Worm (Caenorhabditis elegans) whole organism, mixed stage, embryonic: ENCODE measurements around the gene rab-21.

Experiments used
- ceh-83 ChIP-seq: fragments of 200-800 bp; sonication (Bioruptor generic); optimal IDR thresholded peaks from 2 replicates; lab custom pipeline; 2018; ENCODE audit warnings: mild to moderate bottlenecking, missing genetic modification characterization, missing compliant biosample characterization
- ces-1 ChIP-seq: fragments of 150-350 bp; optimal IDR thresholded peaks from 2 replicates; lab custom pipeline; 2014; ENCODE audit warnings: missing biosample characterization, missing genetic modification reagents, missing genetic modification characterization
- elt-1 ChIP-seq: sonication (generic microtip); optimal IDR thresholded peaks from 2 replicates; lab custom pipeline; 2017; ENCODE audit warnings: missing genetic modification characterization, mild to moderate bottlenecking, missing compliant biosample characterization, antibody characterized with exemption, moderate library complexity, borderline replicate concordance; ENCODE audit not compliant: insufficient read depth
- lin-13 ChIP-seq: fragments of 150-350 bp; optimal IDR thresholded peaks from 2 replicates; lab custom pipeline; 2014; ENCODE audit warnings: missing biosample characterization, missing genetic modification characterization
- lsy-2 ChIP-seq: fragments of 150-350 bp; optimal IDR thresholded peaks from 2 replicates; lab custom pipeline; 2014; ENCODE audit warnings: missing biosample characterization, missing genetic modification characterization
- nhr-28 ChIP-seq: fragments of 150-350 bp; optimal IDR thresholded peaks from 2 replicates; lab custom pipeline; 2014; ENCODE audit warnings: missing biosample characterization, missing genetic modification characterization
- nhr-76 ChIP-seq: sonication (generic microtip); optimal IDR thresholded peaks from 2 replicates; lab custom pipeline; 2017; ENCODE audit warnings: missing biosample characterization, missing genetic modification characterization
- unc-120 ChIP-seq: sonication (generic microtip); optimal IDR thresholded peaks from 2 replicates; lab custom pipeline; 2017; ENCODE audit warnings: missing genetic modification characterization, missing compliant biosample characterization; ENCODE audit not compliant: poor library complexity, severe bottlenecking
- unc-39 ChIP-seq: fragments of 150-350 bp; optimal IDR thresholded peaks from 2 replicates; lab custom pipeline; 2014; ENCODE audit warnings: missing biosample characterization, missing genetic modification characterization
- unc-62 ChIP-seq: fragments of 150-350 bp; optimal IDR thresholded peaks from 2 replicates; lab custom pipeline; 2014; ENCODE audit warnings: missing biosample characterization, missing genetic modification reagents, missing genetic modification characterization
- ztf-11 ChIP-seq: fragments of 150-350 bp; optimal IDR thresholded peaks from 2 replicates; lab custom pipeline; 2014; ENCODE audit warnings: missing biosample characterization, missing genetic modification characterization

ce11 chrII:8749084-8749483 lies 34.3 kb upstream of the rab-21 start:
- TF ChIP-seq unc-39 (no peak), unc-62 (GFP tag; lab: Kevin White, UChicago) (no peak), elt-1 (tag; lab: Kevin White, UChicago) (peak; percentile 58), ztf-11 (tag; lab: Kevin White, UChicago) (no peak), ces-1 (GFP tag; lab: Kevin White, UChicago) (no peak), lin-13 (no peak), nhr-76 (tag; lab: Kevin White, UChicago) (no peak), nhr-28 (tag; lab: Kevin White, UChicago) (no peak), unc-120 (tag; lab: Kevin White, UChicago) (no peak), ceh-83 (GFP tag; lab: Kevin White, UChicago) (no peak), lsy-2 (tag; lab: Kevin White, UChicago) (no peak)
